Worm (Caenorhabditis elegans): ENCODE results near the gene clec-179.

DNA sequence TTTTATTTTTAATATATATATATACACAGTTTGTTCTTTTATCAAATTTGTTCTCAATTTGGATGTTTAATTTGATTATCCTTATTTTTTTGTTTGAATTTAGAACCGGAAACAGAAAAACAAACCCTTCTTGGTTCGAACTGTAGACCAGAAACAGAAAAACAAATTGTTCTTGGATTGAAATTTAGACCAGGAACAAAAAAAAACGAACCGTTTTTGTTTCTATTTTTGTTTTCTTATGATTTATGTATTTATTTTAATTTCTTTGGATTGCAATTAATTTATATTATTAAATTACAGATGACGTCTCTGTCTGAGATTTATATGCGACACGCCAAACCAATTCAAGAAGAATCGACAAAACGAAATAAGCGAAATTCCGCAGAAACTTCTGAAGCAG lies 9.2 kb downstream of the clec-179 start, which contains the start of gene C42D4.19:
- TF ChIP-seq scrt-1 (GFP tag; IDR thresholded peaks at IDR 0.05) (no peak), tbx-11 (GFP tag; IDR thresholded peaks at IDR 0.05) (no peak), ama-1 (optimal IDR thresholded peaks at IDR 0.05) (no peak), tbx-37 (GFP tag; conservative IDR thresholded peaks at IDR 0.05) (no peak), pes-1 (GFP tag; IDR thresholded peaks at IDR 0.05) (no peak), B0310.2 (tag; optimal IDR thresholded peaks at IDR 0.05) (no peak), ceh-13 (GFP tag; optimal IDR thresholded peaks at IDR 0.05) (no peak), flt-1 (GFP tag; IDR thresholded peaks at IDR 0.05) (no peak)
